Worm (Caenorhabditis elegans): ENCODE data around the gene C25F6.1.

DNA sequence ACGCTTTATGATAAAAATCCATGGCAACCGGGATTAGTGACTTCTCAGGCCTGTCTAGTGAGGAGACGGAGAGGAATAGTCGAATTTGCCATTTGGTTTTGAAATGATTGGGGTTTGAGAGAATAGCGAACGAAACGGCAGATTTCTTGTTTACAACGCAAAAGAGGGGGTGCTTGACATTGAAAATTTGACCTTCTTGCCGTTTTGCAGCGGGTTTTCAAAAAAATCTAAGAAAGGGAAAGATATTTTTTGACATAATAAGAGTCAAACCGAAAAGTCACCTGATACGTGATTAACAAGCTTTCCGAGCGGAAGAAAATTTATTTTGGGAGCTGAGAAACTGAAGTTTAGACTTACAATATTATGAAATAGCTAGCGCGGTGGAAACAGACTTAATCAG lies 31.6 kb downstream of the C25F6.1 start:
- no peak for TF ChIP-seq F52B5.7 (tag; optimal IDR thresholded peaks at IDR 0.05)
- TF ChIP-seq hlh-12 (tag; optimal IDR thresholded peaks at IDR 0.05) = no peak
- no peak for TF ChIP-seq nhr-90 (tag; optimal IDR thresholded peaks at IDR 0.05)
- TF ChIP-seq tbx-9 (tag; optimal IDR thresholded peaks at IDR 0.05; ENCODE audit: borderline replicate concordance) = no peak
- TF ChIP-seq ceh-79 (tag; optimal IDR thresholded peaks at IDR 0.05) = no peak
- no peak for TF ChIP-seq atf-7 (tag; optimal IDR thresholded peaks at IDR 0.05)

All from whole organism, young adult.